Worm (Caenorhabditis elegans) whole organism, L4 larva: ENCODE data around the gene fbxb-55.

ENCODE experiments used
- D1046.2 ChIP-seq: fragments of 200-800 bp; sonication (Bioruptor generic); IDR thresholded peaks from 2 replicates; pipeline ENCODE4 v1.3.6; 2022; ENCODE audit warnings: missing genetic modification characterization, missing compliant biosample characterization
- F10B5.3 ChIP-seq: sonication (generic microtip); optimal IDR thresholded peaks from 2 replicates; lab custom pipeline; 2016; ENCODE audit warnings: mild to moderate bottlenecking, missing genetic modification characterization, missing compliant biosample characterization
- F37D6.2 ChIP-seq: sonication (generic microtip); optimal IDR thresholded peaks from 2 replicates; lab custom pipeline; 2016; ENCODE audit warnings: mild to moderate bottlenecking, missing genetic modification characterization, missing compliant biosample characterization
- R02D3.7 ChIP-seq: fragments of 150-350 bp; sonication (generic microtip); optimal IDR thresholded peaks from 3 replicates; lab custom pipeline; 2014; ENCODE audit warnings: missing biosample characterization, missing genetic modification characterization
- Y48G9A.11 ChIP-seq: fragments of 200-800 bp; sonication (Bioruptor generic); IDR thresholded peaks from 2 replicates; pipeline ENCODE4 v1.3.6; 2022; ENCODE audit warnings: missing genetic modification reagents, missing genetic modification characterization, missing compliant biosample characterization
- aha-1 ChIP-seq: fragments of 150-350 bp; peaks from one replicate; lab custom pipeline; 2014; ENCODE audit warnings: missing biosample characterization, missing genetic modification characterization
- aly-2 ChIP-seq: sonication (generic microtip); optimal IDR thresholded peaks from 2 replicates; lab custom pipeline; 2018; ENCODE audit warnings: missing biosample characterization, missing genetic modification characterization
- ama-1 ChIP-seq: fragments of 150-350 bp; optimal IDR thresholded peaks from 2 replicates; lab custom pipeline; 2014; ENCODE audit warnings: inconsistent platforms, mixed read lengths
- arid-1 ChIP-seq: fragments of 200-800 bp; sonication (Bioruptor generic); conservative IDR thresholded peaks from 2 replicates; pipeline ENCODE4 v1.3.6; 2022; ENCODE audit warnings: missing genetic modification reagents, missing genetic modification characterization, missing compliant biosample characterization
- attf-4 ChIP-seq: sonication (generic microtip); optimal IDR thresholded peaks from 3 replicates; lab custom pipeline; 2017; ENCODE audit warnings: missing biosample characterization, missing genetic modification characterization
- ceh-20 ChIP-seq: fragments of 200-800 bp; sonication (Bioruptor generic); IDR thresholded peaks from 2 replicates; pipeline ENCODE4 v1.3.6; 2022; ENCODE audit warnings: missing genetic modification reagents, missing genetic modification characterization, missing compliant biosample characterization
- ceh-44 ChIP-seq: fragments of 200-800 bp; sonication (Bioruptor generic); IDR thresholded peaks from 2 replicates; pipeline ENCODE4 v1.3.6; 2022; ENCODE audit warnings: missing genetic modification reagents, missing genetic modification characterization, missing compliant biosample characterization
- daf-16 ChIP-seq, 3 experiments: sonication (generic microtip); optimal IDR thresholded peaks; 2 replicates each; lab custom pipeline; 2016 to 2017; ENCODE audit warnings: missing genetic modification characterization in 3 of 3, missing genetic modification reagents in 3 of 3, mild to moderate bottlenecking in 2 of 3, missing compliant biosample characterization in 2 of 3, missing biosample characterization in 1 of 3, moderate library complexity in 1 of 3
- daf-19 ChIP-seq: fragments of 200-800 bp; sonication (Bioruptor generic); conservative IDR thresholded peaks from 2 replicates; pipeline ENCODE4 v1.3.6; 2022; ENCODE audit warnings: missing genetic modification characterization, missing compliant biosample characterization
- dmd-8 ChIP-seq: fragments of 200-800 bp; sonication (Bioruptor generic); IDR thresholded peaks from 2 replicates; pipeline ENCODE4 v1.3.6; 2022; ENCODE audit warnings: missing genetic modification characterization, missing compliant biosample characterization
- dpl-1 ChIP-seq: fragments of 150-350 bp; optimal IDR thresholded peaks from 2 replicates; lab custom pipeline; 2014; ENCODE audit warnings: missing biosample characterization, missing genetic modification reagents, missing genetic modification characterization
- duxl-1 ChIP-seq: sonication (generic microtip); optimal IDR thresholded peaks from 2 replicates; lab custom pipeline; 2016; ENCODE audit warnings: mild to moderate bottlenecking, missing genetic modification characterization, moderate library complexity, missing compliant biosample characterization; ENCODE audit not compliant: poor library complexity
- dve-1 ChIP-seq: sonication (generic microtip); optimal IDR thresholded peaks from 2 replicates; lab custom pipeline; 2017; ENCODE audit warnings: antibody characterized with exemption, mild to moderate bottlenecking, missing genetic modification characterization, missing compliant biosample characterization; ENCODE audit not compliant: insufficient read depth
- egl-43 ChIP-seq: fragments of 200-800 bp; sonication (Bioruptor generic); IDR thresholded peaks from 2 replicates; pipeline ENCODE4 v1.3.6; 2022; ENCODE audit warnings: missing genetic modification reagents, missing genetic modification characterization, missing compliant biosample characterization
- gei-8 ChIP-seq: fragments of 200-800 bp; sonication (Bioruptor generic); optimal IDR thresholded peaks from 2 replicates; lab custom pipeline; 2018; ENCODE audit warnings: mild to moderate bottlenecking, missing genetic modification characterization, missing compliant biosample characterization
- hif-1 ChIP-seq, 2 experiments: sonication (generic microtip); optimal IDR thresholded peaks; 2 replicates each; lab custom pipeline; 2016 to 2017; ENCODE audit warnings: missing compliant biosample characterization in 2 of 2, missing genetic modification characterization in 2 of 2, missing genetic modification reagents in 2 of 2, missing genotype in 2 of 2, mild to moderate bottlenecking in 1 of 2
- hlh-11 ChIP-seq: fragments of 200-800 bp; sonication (Bioruptor generic); optimal IDR thresholded peaks from 2 replicates; lab custom pipeline; 2018; ENCODE audit warnings: mild to moderate bottlenecking, missing genetic modification characterization, missing compliant biosample characterization
- hlh-30 ChIP-seq: sonication (generic microtip); optimal IDR thresholded peaks from 2 replicates; lab custom pipeline; 2017; ENCODE audit warnings: antibody characterized with exemption, mild to moderate bottlenecking, missing genetic modification characterization, missing compliant biosample characterization; ENCODE audit not compliant: insufficient read depth
- hmg-1.1 ChIP-seq: fragments of 200-800 bp; sonication (Bioruptor generic); IDR thresholded peaks from 2 replicates; pipeline ENCODE4 v1.3.6; 2022; ENCODE audit warnings: missing genetic modification reagents, missing genetic modification characterization, missing compliant biosample characterization
- lim-7 ChIP-seq: fragments of 200-800 bp; sonication (Bioruptor generic); IDR thresholded peaks from 2 replicates; pipeline ENCODE4 v1.3.6; 2022; ENCODE audit warnings: missing genetic modification characterization, missing compliant biosample characterization
- lin-38 ChIP-seq: fragments of 200-800 bp; sonication (Bioruptor generic); IDR thresholded peaks from 2 replicates; pipeline ENCODE4 v1.3.6; 2022; ENCODE audit warnings: missing genetic modification reagents, missing genetic modification characterization, missing compliant biosample characterization
- lin-39 ChIP-seq: fragments of 150-350 bp; optimal IDR thresholded peaks from 2 replicates; lab custom pipeline; 2014; ENCODE audit warnings: missing biosample characterization, missing genetic modification reagents, missing genetic modification characterization
- lir-3 ChIP-seq: sonication (generic microtip); optimal IDR thresholded peaks from 2 replicates; lab custom pipeline; 2016; ENCODE audit warnings: mild to moderate bottlenecking, missing genetic modification characterization, missing compliant biosample characterization
- lsy-2 ChIP-seq, 2 experiments: fragments of 150-350 bp in 1 of 2; sonication (generic microtip) in 1 of 2; optimal IDR thresholded peaks; 2 replicates each; lab custom pipeline; 2014 to 2017; ENCODE audit warnings: missing biosample characterization in 2 of 2, missing genetic modification characterization in 2 of 2
- mes-2 ChIP-seq: sonication (generic microtip); optimal IDR thresholded peaks from 2 replicates; lab custom pipeline; 2016; ENCODE audit warnings: missing genotype, mild to moderate bottlenecking, missing genetic modification characterization, missing compliant biosample characterization; ENCODE audit not compliant: poor library complexity, severe bottlenecking
- nhr-11 ChIP-seq: fragments of 150-350 bp; optimal IDR thresholded peaks from 2 replicates; lab custom pipeline; 2014; ENCODE audit warnings: missing biosample characterization, missing genetic modification characterization
- nhr-111 ChIP-seq: fragments of 200-800 bp; sonication (Bioruptor generic); optimal IDR thresholded peaks from 2 replicates; lab custom pipeline; 2018; ENCODE audit warnings: mild to moderate bottlenecking, missing genetic modification characterization, missing compliant biosample characterization
- nhr-41 ChIP-seq: fragments of 200-800 bp; sonication (Bioruptor generic); IDR thresholded peaks from 2 replicates; pipeline ENCODE4 v1.3.6; 2022; ENCODE audit warnings: missing genetic modification reagents, missing genetic modification characterization, missing compliant biosample characterization
- nhr-6 ChIP-seq: fragments of 150-350 bp; optimal IDR thresholded peaks from 2 replicates; lab custom pipeline; 2014; ENCODE audit warnings: missing biosample characterization, missing genetic modification characterization
- nhr-77 ChIP-seq: fragments of 150-350 bp; optimal IDR thresholded peaks from 2 replicates; lab custom pipeline; 2014; ENCODE audit warnings: missing biosample characterization, missing genetic modification characterization
- php-3 ChIP-seq: fragments of 200-800 bp; sonication (Bioruptor generic); IDR thresholded peaks from 2 replicates; pipeline ENCODE4 v1.3.6; 2022; ENCODE audit warnings: missing genetic modification reagents, missing genetic modification characterization, missing compliant biosample characterization
- pqm-1 ChIP-seq: sonication (generic microtip); optimal IDR thresholded peaks from 2 replicates; lab custom pipeline; 2017; ENCODE audit warnings: missing biosample characterization, missing genetic modification characterization
- rbr-2 ChIP-seq: sonication (generic microtip); optimal IDR thresholded peaks from 2 replicates; lab custom pipeline; 2016; ENCODE audit warnings: missing genotype, missing genetic modification characterization, missing compliant biosample characterization
- saeg-2 ChIP-seq: fragments of 200-800 bp; sonication (Bioruptor generic); IDR thresholded peaks from 2 replicates; pipeline ENCODE4 v1.3.6; 2022; ENCODE audit warnings: missing genetic modification reagents, missing genetic modification characterization, missing compliant biosample characterization
- skn-1 ChIP-seq: fragments of 150-350 bp; optimal IDR thresholded peaks from 2 replicates; lab custom pipeline; 2014; ENCODE audit warnings: missing biosample characterization, missing genetic modification characterization
- snpc-1.2 ChIP-seq: fragments of 200-800 bp; sonication (Bioruptor generic); IDR thresholded peaks from 2 replicates; pipeline ENCODE4 v1.3.6; 2022; ENCODE audit warnings: missing genetic modification reagents, missing genetic modification characterization, missing compliant biosample characterization
- spr-1 ChIP-seq: sonication (generic microtip); optimal IDR thresholded peaks from 2 replicates; lab custom pipeline; 2016; ENCODE audit warnings: mild to moderate bottlenecking, missing genetic modification characterization, missing compliant biosample characterization
- tag-97 ChIP-seq: fragments of 200-800 bp; sonication (Bioruptor generic); IDR thresholded peaks from 2 replicates; pipeline ENCODE4 v1.3.6; 2022; ENCODE audit warnings: missing genetic modification characterization, missing compliant biosample characterization
- unc-130 ChIP-seq: sonication (generic microtip); optimal IDR thresholded peaks from 2 replicates; lab custom pipeline; 2016; ENCODE audit warnings: missing genetic modification reagents, missing genetic modification characterization, missing compliant biosample characterization
- zfp-2 ChIP-seq: sonication (generic microtip); optimal IDR thresholded peaks from 2 replicates; lab custom pipeline; 2016; ENCODE audit warnings: mild to moderate bottlenecking, missing genetic modification characterization, missing compliant biosample characterization
- ztf-11 ChIP-seq: fragments of 150-350 bp; optimal IDR thresholded peaks from 2 replicates; lab custom pipeline; 2014; ENCODE audit warnings: missing biosample characterization, missing genetic modification characterization

Gene fbxb-55

DNA sequence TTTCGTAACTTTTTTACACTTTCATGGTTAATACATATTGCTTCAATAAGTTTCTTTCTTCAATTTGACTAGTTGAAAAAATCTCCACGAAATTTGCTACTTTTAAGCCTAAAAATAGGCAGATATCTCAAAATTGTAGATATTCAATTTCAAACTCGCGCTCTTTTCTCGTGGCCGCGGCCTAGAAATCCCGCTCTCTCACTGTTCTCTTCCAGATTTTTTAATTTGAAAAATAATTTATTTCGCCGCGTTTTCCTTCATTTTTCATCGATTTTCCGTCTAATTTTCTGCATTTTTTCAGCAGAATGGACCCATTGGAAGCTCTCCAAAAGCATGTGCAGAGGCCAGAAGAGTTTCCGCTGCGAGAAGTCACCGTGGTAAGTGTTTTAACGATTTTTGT lies 26.3 kb upstream of the fbxb-55 start, which contains the start of gene cdc-73:
Gene cdc-73, plus strand, starts transcription at position 302 of the 400 bp plus-strand sequence.
- no peak for TF ChIP-seq php-3 (GFP tag; lab: Robert Waterston, UW)
- no peak for TF ChIP-seq pqm-1 (tag; lab: Kevin White, UChicago)
- TF ChIP-seq ceh-44 (GFP tag; lab: Robert Waterston, UW), result no peak
- no peak for TF ChIP-seq attf-4
- peak; percentile 91 for TF ChIP-seq dpl-1
- no peak for TF ChIP-seq tag-97 (GFP tag; lab: Robert Waterston, UW)
- TF ChIP-seq mes-2 (tag; lab: Kevin White, UChicago), result peak; percentile 96
- peak; percentile 79 for TF ChIP-seq unc-130 (GFP tag; lab: Kevin White, UChicago)
- 0 out of 2 replicates have a peak, but pooled peaks have one; percentile 21 for TF ChIP-seq hmg-1.1 (GFP tag; lab: Robert Waterston, UW)
- TF ChIP-seq duxl-1 (tag; lab: Kevin White, UChicago), result peak; percentile 21
- TF ChIP-seq saeg-2, result no peak
- peak in 1 of 2 experiments; percentile 70 for TF ChIP-seq hif-1 (tag; optimal IDR thresholded peaks at IDR 0.05; lab: Kevin White, UChicago)
- TF ChIP-seq R02D3.7 (tag; lab: Kevin White, UChicago), result no peak
- no peak for TF ChIP-seq daf-19 (GFP tag; lab: Robert Waterston, UW)
- no peak for TF ChIP-seq spr-1
- TF ChIP-seq nhr-111 (GFP tag; lab: Kevin White, UChicago), result no peak
- no peak for TF ChIP-seq rbr-2 (tag; lab: Kevin White, UChicago)
- TF ChIP-seq nhr-41, result no peak
- no peak for TF ChIP-seq F37D6.2 (tag; lab: Kevin White, UChicago)
- no peak for TF ChIP-seq egl-43 (GFP tag; lab: Robert Waterston, UW)
- TF ChIP-seq nhr-6 (tag; lab: Kevin White, UChicago), result peak; percentile 5
- no peak for TF ChIP-seq nhr-11 (tag; lab: Kevin White, UChicago)
- TF ChIP-seq Y48G9A.11 (GFP tag; lab: Robert Waterston, UW), result no peak
- TF ChIP-seq lin-38 (GFP tag; lab: Robert Waterston, UW), result peak; percentile 45
- no peak for TF ChIP-seq ceh-20 (GFP tag; lab: Robert Waterston, UW)
- TF ChIP-seq lsy-2 (tag; optimal IDR thresholded peaks at IDR 0.05; lab: Kevin White, UChicago), result peak in 1 of 2 experiments; percentile 56
- no peak for TF ChIP-seq aly-2
- TF ChIP-seq, all 104 proteins: peak for 9

DNA sequence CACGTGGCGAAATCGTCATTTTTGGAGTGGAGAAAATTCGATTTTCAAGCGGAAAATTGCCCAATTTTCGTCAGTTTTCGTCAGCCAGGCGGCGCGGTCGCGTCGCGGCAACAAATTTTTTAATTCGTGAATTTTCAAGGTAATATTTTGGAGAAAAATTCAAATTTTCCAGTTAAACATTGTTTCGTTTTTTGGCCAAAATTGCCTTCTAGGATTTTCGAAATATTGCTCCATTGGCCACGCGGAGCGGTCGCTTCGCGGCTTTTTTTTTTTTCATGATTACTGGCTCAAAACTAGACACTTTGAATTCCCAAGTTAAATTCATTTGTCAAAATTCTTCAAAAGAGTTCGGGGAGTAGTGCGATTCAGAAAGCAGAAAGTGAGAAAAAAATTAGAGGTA lies 21.0 kb upstream of the fbxb-55 start:
- TF ChIP-seq D1046.2, result peak; percentile 76; the same call in 1 of the 2 replicates
- peak; percentile 68 for TF ChIP-seq snpc-1.2
- TF ChIP-seq aha-1 (tag; lab: Kevin White, UChicago), result peak; percentile 53
- peak; percentile 46 for TF ChIP-seq ama-1 (lab: Kevin White, UChicago)
- TF ChIP-seq Y48G9A.11 (GFP tag; lab: Robert Waterston, UW), result peak; percentile 65
- TF ChIP-seq duxl-1 (tag; lab: Kevin White, UChicago), result no peak
- TF ChIP-seq lin-38 (GFP tag; lab: Robert Waterston, UW), result peak; percentile 56
- no peak for TF ChIP-seq zfp-2 (tag; lab: Kevin White, UChicago)
- peak; percentile 46; the same call in 1 of the 2 replicates for TF ChIP-seq arid-1 (GFP tag; lab: Robert Waterston, UW)

DNA sequence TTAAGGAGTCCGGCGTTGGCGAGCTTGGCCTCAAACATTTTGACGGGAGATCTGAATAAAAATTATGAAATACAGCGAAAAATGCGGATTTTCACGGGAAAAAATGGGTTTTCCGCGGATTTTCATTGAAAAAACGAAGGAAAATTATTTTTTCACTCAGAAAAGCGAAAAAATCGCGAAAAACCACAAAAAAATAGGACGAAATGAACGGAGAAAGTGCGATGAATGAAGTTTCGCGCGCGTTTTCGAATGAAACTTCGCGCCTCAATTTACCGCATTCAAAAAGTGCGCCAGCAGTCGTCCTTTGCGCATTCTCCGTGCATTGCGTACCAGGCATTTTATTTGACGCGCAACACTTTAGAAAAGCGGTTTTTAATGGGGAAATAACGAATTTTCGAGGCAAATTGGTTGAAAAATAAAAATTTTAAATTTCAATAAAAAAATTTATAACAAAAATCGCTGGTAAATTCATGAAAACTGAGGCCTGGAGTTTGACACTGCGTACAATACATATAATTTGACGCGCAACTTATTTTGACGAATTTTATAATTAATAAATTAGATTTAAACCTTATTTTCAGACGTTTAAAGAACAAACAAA lies 19.1 kb upstream of the fbxb-55 start, which contains the start of gene pcn-1:
Gene pcn-1, minus strand, starts transcription at position 51 of the 601 bp plus-strand sequence.
- TF ChIP-seq F10B5.3, result peak; percentile 87
- no peak for TF ChIP-seq skn-1 (tag; lab: Kevin White, UChicago)
- TF ChIP-seq daf-19 (GFP tag; lab: Robert Waterston, UW), result peak; percentile 91
- TF ChIP-seq dve-1 (tag; lab: Kevin White, UChicago), result peak; percentile 96
- peak; percentile 94 for TF ChIP-seq hlh-11 (tag; lab: Kevin White, UChicago)
- TF ChIP-seq lir-3 (tag; lab: Kevin White, UChicago), result peak; percentile 53
- TF ChIP-seq attf-4, result no peak
- peak; percentile 91 for TF ChIP-seq mes-2 (tag; lab: Kevin White, UChicago)
- no peak for TF ChIP-seq ztf-11
- TF ChIP-seq nhr-11 (tag; lab: Kevin White, UChicago), result peak; percentile 89
- peak; percentile 85 for TF ChIP-seq hlh-30
- TF ChIP-seq lin-39, result no peak
- TF ChIP-seq daf-16 (GFP tag; optimal IDR thresholded peaks at IDR 0.05; lab: Kevin White, UChicago), result peak; percentile 42 to 90
- peak; percentile 31 for TF ChIP-seq daf-16 (tag; optimal IDR thresholded peaks at IDR 0.05; lab: Kevin White, UChicago)
- no peak for TF ChIP-seq gei-8 (GFP tag; lab: Kevin White, UChicago)
- 0 out of 2 replicates have a peak, but pooled peaks have one; percentile 35 for TF ChIP-seq dmd-8 (GFP tag; lab: Robert Waterston, UW)
- no peak for TF ChIP-seq lim-7 (GFP tag; lab: Robert Waterston, UW)
- peak; percentile 68 to 96 for TF ChIP-seq lsy-2 (tag; optimal IDR thresholded peaks at IDR 0.05; lab: Kevin White, UChicago)
- peak; percentile 89 for TF ChIP-seq nhr-77
